Fruit fly (Drosophila melanogaster) whole organism, embryonic: ENCODE measurements around the gene Scgalpha.

Source experiments
- Aef1 ChIP-seq: fragments of 200-800 bp; sonication (Bioruptor generic); IDR thresholded peaks from 3 replicates; pipeline ENCODE4 v1.3.6; 2022; ENCODE audit warnings: missing biosample characterization, missing genetic modification characterization
- Atf-2 ChIP-seq: fragments of 200-800 bp; sonication (Bioruptor generic); optimal IDR thresholded peaks from 2 replicates; lab custom pipeline; 2016; ENCODE audit warnings: missing biosample characterization, missing genetic modification characterization
- Atf3 ChIP-seq: fragments of 200-800 bp; sonication (Bioruptor generic); optimal IDR thresholded peaks from 3 replicates; lab custom pipeline; 2016; ENCODE audit warnings: missing biosample characterization, missing genetic modification characterization
- Blimp-1 ChIP-seq: fragments of 200-800 bp; sonication (Bioruptor generic); optimal IDR thresholded peaks from 3 replicates; lab custom pipeline; 2018; ENCODE audit warnings: missing biosample characterization, missing genetic modification characterization, mild to moderate bottlenecking, moderate library complexity, missing genetic modification reagents
- CG10267 ChIP-seq: fragments of 200-800 bp; sonication (Bioruptor generic); optimal IDR thresholded peaks from 2 replicates; lab custom pipeline; 2018; ENCODE audit warnings: missing biosample characterization, mild to moderate bottlenecking, missing genetic modification characterization, moderate library complexity
- CG1647 ChIP-seq: fragments of 200-800 bp; sonication (Bioruptor generic); optimal IDR thresholded peaks from 3 replicates; lab custom pipeline; 2016; ENCODE audit warnings: missing biosample characterization, missing genetic modification characterization
- CG16863 ChIP-seq: fragments of 200-800 bp; sonication (Bioruptor generic); optimal IDR thresholded peaks from 3 replicates; lab custom pipeline; 2016; ENCODE audit warnings: missing biosample characterization, missing genetic modification characterization
- CG17568 ChIP-seq: fragments of 200-800 bp; sonication (Bioruptor generic); optimal IDR thresholded peaks from 2 replicates; lab custom pipeline; 2018; ENCODE audit warnings: missing biosample characterization, mild to moderate bottlenecking, missing genetic modification characterization, moderate library complexity
- CG30403 ChIP-seq: fragments of 200-800 bp; sonication (Bioruptor generic); optimal IDR thresholded peaks from 3 replicates; lab custom pipeline; 2016; ENCODE audit warnings: missing biosample characterization, missing genetic modification characterization
- CG34376 ChIP-seq: fragments of 200-800 bp; sonication (Bioruptor generic); optimal IDR thresholded peaks from 2 replicates; lab custom pipeline; 2018; ENCODE audit warnings: missing biosample characterization, mild to moderate bottlenecking, missing genetic modification characterization
- CG4707 ChIP-seq: fragments of 200-800 bp; sonication (Bioruptor generic); optimal IDR thresholded peaks from 2 replicates; lab custom pipeline; 2018; ENCODE audit warnings: missing biosample characterization, mild to moderate bottlenecking, missing genetic modification characterization, moderate library complexity
- CG8281 ChIP-seq: fragments of 200-800 bp; sonication (Bioruptor generic); optimal IDR thresholded peaks from 2 replicates; lab custom pipeline; 2018; ENCODE audit warnings: missing biosample characterization, mild to moderate bottlenecking, missing genetic modification characterization, moderate library complexity
- CHES-1-like ChIP-seq: fragments of 200-800 bp; sonication (Bioruptor generic); optimal IDR thresholded peaks from 2 replicates; lab custom pipeline; 2016; ENCODE audit warnings: missing biosample characterization, missing genetic modification characterization
- Dbx ChIP-seq: fragments of 200-800 bp; sonication (Bioruptor generic); IDR thresholded peaks from 3 replicates; pipeline ENCODE4 v1.3.6; 2022; ENCODE audit warnings: missing biosample characterization, missing genetic modification characterization
- Dfd ChIP-seq, 2 experiments: fragments of >200 bp; optimal IDR thresholded peaks; 2 replicates each; lab custom pipeline; 2017; ENCODE audit warnings: missing biosample characterization in 2 of 2, missing genetic modification characterization in 2 of 2
- Dll ChIP-seq: fragments of 200-800 bp; sonication (Bioruptor generic); IDR thresholded peaks from 4 replicates; pipeline ENCODE4 v1.3.6; 2022; ENCODE audit warnings: missing biosample characterization, missing genetic modification characterization; ENCODE audit not compliant: partially characterized antibody
- Doc3 ChIP-seq: fragments of 200-800 bp; sonication (Bioruptor generic); IDR thresholded peaks from 3 replicates; pipeline ENCODE4 v1.3.6; 2022; ENCODE audit warnings: missing biosample characterization, missing genetic modification characterization; ENCODE audit not compliant: partially characterized antibody
- Ets97D ChIP-seq: fragments of 200-800 bp; sonication (Bioruptor generic); optimal IDR thresholded peaks from 3 replicates; lab custom pipeline; 2016; ENCODE audit warnings: missing biosample characterization, missing genetic modification characterization
- HLHmδ ChIP-seq: fragments of 200-800 bp; sonication (Bioruptor generic); optimal IDR thresholded peaks from 2 replicates; lab custom pipeline; 2018; ENCODE audit warnings: missing biosample characterization, mild to moderate bottlenecking, missing genetic modification characterization, moderate library complexity
- Hmr ChIP-seq: fragments of 200-800 bp; sonication (Bioruptor generic); optimal IDR thresholded peaks from 3 replicates; lab custom pipeline; 2017; ENCODE audit warnings: mild to moderate bottlenecking, missing biosample characterization, missing genetic modification reagents, missing genetic modification characterization
- Oli ChIP-seq: fragments of 200-800 bp; sonication (Bioruptor generic); optimal IDR thresholded peaks from 2 replicates; lab custom pipeline; 2018; ENCODE audit warnings: missing biosample characterization, mild to moderate bottlenecking, missing genetic modification characterization, moderate library complexity
- Stat92E ChIP-seq, 3 experiments: fragments of >200 bp in 2 of 3; fragments of 200-800 bp in 1 of 3; sonication (Bioruptor generic) in 1 of 3; optimal IDR thresholded peaks; 2 replicates each; lab custom pipeline; 2017 to 2019; ENCODE audit warnings: missing biosample characterization in 3 of 3, missing genetic modification characterization in 3 of 3, mild to moderate bottlenecking in 1 of 3, moderate library complexity in 1 of 3
- Trl ChIP-seq, 3 experiments: fragments of >200 bp in 2 of 3; fragments of 200-800 bp in 1 of 3; sonication (Bioruptor generic) in 1 of 3; optimal IDR thresholded peaks; 2 replicates in 1 of 3; 3 replicates in 2 of 3; lab custom pipeline; 2016 to 2017; ENCODE audit warnings: missing biosample characterization in 1 of 3, missing genetic modification characterization in 1 of 3
- amos ChIP-seq: fragments of 200-800 bp; sonication (Bioruptor generic); IDR thresholded peaks from 2 replicates; pipeline ENCODE4 v1.3.6; 2022; ENCODE audit warnings: missing biosample characterization, missing genetic modification characterization; ENCODE audit not compliant: partially characterized antibody
- ara ChIP-seq: fragments of 200-800 bp; sonication (Bioruptor generic); IDR thresholded peaks from 2 replicates; pipeline ENCODE4 v1.3.6; 2022; ENCODE audit warnings: missing biosample characterization, missing genetic modification characterization
- ash1 ChIP-seq: fragments of 200-800 bp; sonication (Bioruptor generic); optimal IDR thresholded peaks from 2 replicates; lab custom pipeline; 2018; ENCODE audit warnings: missing biosample characterization, mild to moderate bottlenecking, missing genetic modification characterization
- az2 ChIP-seq: fragments of 200-800 bp; sonication (Bioruptor generic); optimal IDR thresholded peaks from 3 replicates; lab custom pipeline; 2016; ENCODE audit warnings: missing biosample characterization, missing genetic modification characterization
- bbx ChIP-seq: fragments of 200-800 bp; sonication (Bioruptor generic); IDR thresholded peaks from 2 replicates; pipeline ENCODE4 v1.3.6; 2022; ENCODE audit warnings: missing biosample characterization, missing genetic modification characterization; ENCODE audit not compliant: partially characterized antibody
- bowl ChIP-seq: fragments of 200-800 bp; sonication (Bioruptor generic); IDR thresholded peaks from 2 replicates; pipeline ENCODE4 v1.3.6; 2022; ENCODE audit warnings: missing biosample characterization, missing genetic modification characterization
- br ChIP-seq: fragments of >200 bp; optimal IDR thresholded peaks from 2 replicates; lab custom pipeline; 2017
- cato ChIP-seq: fragments of 200-800 bp; sonication (Bioruptor generic); optimal IDR thresholded peaks from 2 replicates; lab custom pipeline; 2016; ENCODE audit warnings: missing biosample characterization, missing genetic modification characterization, borderline replicate concordance
- caup ChIP-seq: fragments of 200-800 bp; sonication (Bioruptor generic); optimal IDR thresholded peaks from 3 replicates; lab custom pipeline; 2017; ENCODE audit warnings: missing biosample characterization, mild to moderate bottlenecking, missing genetic modification characterization, moderate library complexity; ENCODE audit not compliant: severe bottlenecking
- chinmo ChIP-seq: fragments of 200-800 bp; sonication (Bioruptor generic); IDR thresholded peaks from 4 replicates; pipeline ENCODE4 v1.3.6; 2022; ENCODE audit warnings: missing biosample characterization, missing genetic modification characterization; ENCODE audit not compliant: partially characterized antibody
- disco-r ChIP-seq: fragments of 200-800 bp; sonication (Bioruptor generic); optimal IDR thresholded peaks from 2 replicates; lab custom pipeline; 2016; ENCODE audit warnings: missing biosample characterization, missing genetic modification characterization
- ewg ChIP-seq: fragments of 200-800 bp; sonication (Bioruptor generic); optimal IDR thresholded peaks from 3 replicates; lab custom pipeline; 2017; ENCODE audit warnings: mild to moderate bottlenecking, missing biosample characterization, missing genetic modification reagents, missing genetic modification characterization
- grau ChIP-seq: fragments of 200-800 bp; optimal IDR thresholded peaks from 3 replicates; lab custom pipeline; 2019; ENCODE audit warnings: missing biosample characterization, mild to moderate bottlenecking, missing genetic modification characterization, moderate library complexity
- gsb-n ChIP-seq: fragments of 200-800 bp; sonication (Bioruptor generic); optimal IDR thresholded peaks from 3 replicates; lab custom pipeline; 2018; ENCODE audit warnings: missing biosample characterization, mild to moderate bottlenecking, missing genetic modification characterization
- hth ChIP-seq: fragments of >200 bp; optimal IDR thresholded peaks from 2 replicates; lab custom pipeline; 2017; ENCODE audit warnings: inconsistent platforms
- insv ChIP-seq, 2 experiments: fragments of 200-800 bp; sonication (Bioruptor generic); optimal IDR thresholded peaks; 3 replicates each; lab custom pipeline; 2016 to 2018; ENCODE audit warnings: missing biosample characterization in 2 of 2, missing genetic modification characterization in 2 of 2
- inv ChIP-seq: fragments of 200-800 bp; sonication (Bioruptor generic); IDR thresholded peaks from 2 replicates; pipeline ENCODE4 v1.3.6; 2022; ENCODE audit warnings: missing biosample characterization, missing genetic modification characterization; ENCODE audit not compliant: partially characterized antibody
- kay ChIP-seq: fragments of 200-800 bp; sonication (Bioruptor generic); optimal IDR thresholded peaks from 2 replicates; lab custom pipeline; 2016; ENCODE audit warnings: missing biosample characterization, missing genetic modification characterization
- pan ChIP-seq, 4 experiments: fragments of >200 bp in 3 of 4; fragments of 200-800 bp in 1 of 4; sonication (Bioruptor generic) in 1 of 4; optimal IDR thresholded peaks in 3 of 4; IDR thresholded peaks in 1 of 4; 2 replicates each; pipeline versions ENCODE4 v1.3.6 to Lab custom; 2017 to 2022; ENCODE audit warnings: missing biosample characterization in 2 of 4, missing genetic modification characterization in 2 of 4, mixed read lengths in 1 of 4
- phol ChIP-seq: fragments of 200-800 bp; sonication (Bioruptor generic); optimal IDR thresholded peaks from 3 replicates; lab custom pipeline; 2018; ENCODE audit warnings: missing biosample characterization, mild to moderate bottlenecking, missing genetic modification characterization, moderate library complexity
- pnt ChIP-seq: fragments of 200-800 bp; sonication (Bioruptor generic); optimal IDR thresholded peaks from 3 replicates; lab custom pipeline; 2016; ENCODE audit warnings: missing biosample characterization, missing genetic modification characterization
- pum ChIP-seq: fragments of 200-800 bp; sonication (Bioruptor generic); optimal IDR thresholded peaks from 2 replicates; lab custom pipeline; 2016; ENCODE audit warnings: missing biosample characterization, missing genetic modification characterization
- sd ChIP-seq: fragments of 200-800 bp; sonication (Bioruptor generic); optimal IDR thresholded peaks from 3 replicates; lab custom pipeline; 2018; ENCODE audit warnings: missing biosample characterization, mild to moderate bottlenecking, missing genetic modification characterization, moderate library complexity
- so ChIP-seq: fragments of 200-800 bp; sonication (Bioruptor generic); IDR thresholded peaks from 3 replicates; pipeline ENCODE4 v1.3.6; 2022; ENCODE audit warnings: missing biosample characterization, missing genetic modification characterization
- tx ChIP-seq: fragments of 200-800 bp; sonication (Bioruptor generic); optimal IDR thresholded peaks from 2 replicates; lab custom pipeline; 2016; ENCODE audit warnings: missing biosample characterization, missing genetic modification characterization

Gene Scgalpha

DNA sequence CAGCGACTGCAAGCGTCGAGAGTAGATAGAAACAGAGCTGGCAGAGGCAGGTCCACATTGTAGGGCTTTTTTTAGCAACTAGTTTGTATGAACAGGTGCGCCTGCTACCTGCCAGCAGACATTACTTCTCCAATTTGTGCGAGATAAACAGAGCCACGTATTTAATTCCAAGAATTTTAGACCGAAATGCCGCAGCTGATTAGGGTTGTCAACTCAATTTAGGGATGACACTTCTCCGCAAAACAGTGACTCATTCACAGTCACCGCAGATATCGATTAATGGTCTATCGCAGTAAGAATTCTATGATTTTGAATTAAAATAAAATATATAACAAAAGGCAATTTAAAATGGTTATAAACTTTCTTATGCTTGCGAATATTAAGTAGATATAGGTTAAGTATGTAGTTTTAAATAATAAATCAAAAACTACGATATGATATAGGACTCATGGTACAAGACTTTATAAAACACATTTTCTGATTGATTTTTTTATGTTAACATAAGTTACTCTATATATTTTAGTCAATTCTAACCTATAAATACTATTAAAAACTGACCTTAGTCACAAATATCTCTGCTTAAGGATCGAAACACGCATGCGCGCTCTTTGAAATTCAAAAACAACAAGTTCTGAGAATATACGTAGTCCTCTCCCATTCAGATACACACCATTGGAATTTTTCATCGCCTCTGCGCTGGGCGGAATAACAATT, at the start of gene Scgalpha, which contains the start of gene wol (continued):
- TF ChIP-seq cato = no peak
- TF ChIP-seq Stat92E (GFP tag; optimal IDR thresholded peaks at IDR 0.05; lab: Kevin White, UChicago) = peak in 1 of 3 experiments; percentile 97
- TF ChIP-seq Dll = peak; percentile 67; the same call in 1 of the 4 replicates
- TF ChIP-seq CG16863 (GFP tag; lab: Kevin White, UChicago) = no peak
- TF ChIP-seq gsb-n (tag; lab: Kevin White, UChicago) = no peak
- TF ChIP-seq Dbx (GFP tag; lab: Robert Waterston, UW) = no peak
- TF ChIP-seq Oli = no peak
- no peak for TF ChIP-seq CG8281 (tag; lab: Kevin White, UChicago)
- peak; percentile 74 for TF ChIP-seq ewg (GFP tag; lab: Kevin White, UChicago)
- no peak for TF ChIP-seq Aef1 (GFP tag; lab: Robert Waterston, UW)
- no peak for TF ChIP-seq caup
- no peak for TF ChIP-seq CG10267 (tag; lab: Kevin White, UChicago)
- TF ChIP-seq insv (GFP tag; optimal IDR thresholded peaks at IDR 0.05; lab: Kevin White, UChicago) = peak in 1 of 2 experiments; percentile 60
- TF ChIP-seq HLHmδ (GFP tag; lab: Kevin White, UChicago) = no peak
- no peak for TF ChIP-seq Blimp-1
- no peak for TF ChIP-seq phol (tag; lab: Kevin White, UChicago)
- no peak for TF ChIP-seq pnt (GFP tag; lab: Kevin White, UChicago)
- TF ChIP-seq chinmo (GFP tag; lab: Robert Waterston, UW) = peak; percentile 58; the same call in 1 of the 4 replicates
- peak; percentile 26 for TF ChIP-seq grau (tag; lab: Kevin White, UChicago)
- no peak for TF ChIP-seq CG17568
- no peak for TF ChIP-seq disco-r
- TF ChIP-seq CHES-1-like = no peak
- TF ChIP-seq sd = peak; percentile 97
- TF ChIP-seq CG1647 (GFP tag; lab: Kevin White, UChicago) = no peak
- TF ChIP-seq CG30403 (GFP tag; lab: Kevin White, UChicago) = no peak
- no peak for TF ChIP-seq Dfd (GFP tag; optimal IDR thresholded peaks at IDR 0.05; lab: Kevin White, UChicago)
- TF ChIP-seq tx (GFP tag; lab: Kevin White, UChicago) = no peak
- TF ChIP-seq ash1 (GFP tag; lab: Kevin White, UChicago) = no peak
- TF ChIP-seq CG34376 (GFP tag; lab: Kevin White, UChicago) = peak; percentile 6
- TF ChIP-seq br = no peak
- no peak for TF ChIP-seq hth (lab: Kevin White, UChicago)
- no peak for TF ChIP-seq Atf-2
- no peak for TF ChIP-seq ara (GFP tag; lab: Robert Waterston, UW)
- no peak for TF ChIP-seq so (GFP tag; lab: Robert Waterston, UW)
- TF ChIP-seq Hmr (GFP tag; lab: Kevin White, UChicago) = no peak
- no peak for TF ChIP-seq Atf3 (GFP tag; lab: Kevin White, UChicago)
- no peak for TF ChIP-seq az2
- TF ChIP-seq Doc3 = peak; percentile 52; the same call in 2 of the 3 replicates
- TF ChIP-seq inv (GFP tag; lab: Robert Waterston, UW) = peak; percentile 51
- TF ChIP-seq pan (optimal IDR thresholded peaks at IDR 0.05; lab: Kevin White, UChicago) = no peak
- TF ChIP-seq pan (GFP tag; optimal IDR thresholded peaks at IDR 0.05 in 1 of 2, IDR thresholded peaks at IDR 0.05 in 1 of 2) = no peak
- TF ChIP-seq bowl (GFP tag; lab: Robert Waterston, UW) = no peak
- no peak for TF ChIP-seq Ets97D (GFP tag; lab: Kevin White, UChicago)
- peak; percentile 66 for TF ChIP-seq bbx (GFP tag; lab: Robert Waterston, UW)
- TF ChIP-seq kay (GFP tag; lab: Kevin White, UChicago) = no peak
- peak; percentile 66 for TF ChIP-seq amos (GFP tag; lab: Robert Waterston, UW)
- TF ChIP-seq CG4707 (GFP tag; lab: Kevin White, UChicago) = no peak
- peak in 1 of 2 experiments; percentile 49 for TF ChIP-seq Trl (optimal IDR thresholded peaks at IDR 0.05; lab: Kevin White, UChicago)
- TF ChIP-seq Trl (GFP tag; optimal IDR thresholded peaks at IDR 0.05; lab: Kevin White, UChicago) = no peak
- TF ChIP-seq pum = no peak
